Fruit fly (Drosophila melanogaster): Measurements from ENCODE around the gene escl.
A peak's percentile ranks its signal among the peaks of the same experiment; 100 is the strongest.

The escl gene

dm6 chr2L:11980075-11980474 lies 10.7 kb upstream of the escl start (continued):
- TF ChIP-seq chn (GFP tag; optimal IDR thresholded peaks at IDR 0.05) (no peak), CG15601 (tag; optimal IDR thresholded peaks at IDR 0.05) (no peak), CG10274 (GFP tag; optimal IDR thresholded peaks at IDR 0.05) (no peak), CG5180 (GFP tag; optimal IDR thresholded peaks at IDR 0.05) (no peak), peb (GFP tag; IDR thresholded peaks at IDR 0.05) (no peak), trh (GFP tag; optimal IDR thresholded peaks at IDR 0.05) (no peak), CG34422 (GFP tag; IDR thresholded peaks at IDR 0.05) (no peak), CG34376 (GFP tag; optimal IDR thresholded peaks at IDR 0.05) (no peak), CG17359 (tag; optimal IDR thresholded peaks at IDR 0.05) (peak; percentile 13), CG1529 (GFP tag; optimal IDR thresholded peaks at IDR 0.05) (no peak), Trl (optimal IDR thresholded peaks at IDR 0.05) (no peak), Trl (GFP tag; optimal IDR thresholded peaks at IDR 0.05) (no peak), fd96Cb (tag; optimal IDR thresholded peaks at IDR 0.05) (no peak), HLH54F (GFP tag; optimal IDR thresholded peaks at IDR 0.05) (no peak), Dll (GFP tag; IDR thresholded peaks at IDR 0.05; ENCODE audit: partially characterized antibody) (no peak), gfzf (GFP tag; optimal IDR thresholded peaks at IDR 0.05) (no peak), CG10654 (GFP tag; optimal IDR thresholded peaks at IDR 0.05) (no peak), CG16813 (GFP tag; IDR thresholded peaks at IDR 0.05; ENCODE audit: partially characterized antibody) (no peak), h (optimal IDR thresholded peaks at IDR 0.05) (no peak), nom (GFP tag; optimal IDR thresholded peaks at IDR 0.05) (no peak), crc (GFP tag; optimal IDR thresholded peaks at IDR 0.05) (no peak), CG10147 (GFP tag; optimal IDR thresholded peaks at IDR 0.05) (no peak), gcm (GFP tag; optimal IDR thresholded peaks at IDR 0.05) (no peak), tx (GFP tag; optimal IDR thresholded peaks at IDR 0.05) (no peak), CG18011 (GFP tag; optimal IDR thresholded peaks at IDR 0.05) (no peak), fd3F (GFP tag; optimal IDR thresholded peaks at IDR 0.05) (no peak), jumu (GFP tag; optimal IDR thresholded peaks at IDR 0.05) (no peak), Bteb2 (GFP tag; optimal IDR thresholded peaks at IDR 0.05) (no peak), Ptx1 (GFP tag; IDR thresholded peaks at IDR 0.05) (no peak), gem (tag; optimal IDR thresholded peaks at IDR 0.05) (peak; percentile 62), fd102C (GFP tag; optimal IDR thresholded peaks at IDR 0.05) (no peak), GATAe (GFP tag; conservative IDR thresholded peaks at IDR 0.05) (no peak), CG18599 (GFP tag; optimal IDR thresholded peaks at IDR 0.05) (no peak), hbn (GFP tag; IDR thresholded peaks at IDR 0.05; ENCODE audit: partially characterized antibody) (no peak), sob (GFP tag; IDR thresholded peaks at IDR 0.05) (no peak), dmrt99B (tag; optimal IDR thresholded peaks at IDR 0.05) (no peak), CG10543 (GFP tag; optimal IDR thresholded peaks at IDR 0.05) (no peak), sens (GFP tag) (peak; percentile 15), insv (GFP tag; optimal IDR thresholded peaks at IDR 0.05) (no peak), HLH3B (GFP tag; IDR thresholded peaks at IDR 0.05) (no peak), Fer1 (GFP tag; optimal IDR thresholded peaks at IDR 0.05) (no peak), CG7556 (GFP tag; optimal IDR thresholded peaks at IDR 0.05) (peak; percentile 4), fd64A (GFP tag; optimal IDR thresholded peaks at IDR 0.05) (no peak), CG2199 (GFP tag; IDR thresholded peaks at IDR 0.05) (no peak), btn (GFP tag; optimal IDR thresholded peaks at IDR 0.05) (no peak), Chrac-16 (GFP tag; optimal IDR thresholded peaks at IDR 0.05) (no peak), shn (GFP tag; optimal IDR thresholded peaks at IDR 0.05) (no peak), CG4282 (GFP tag; optimal IDR thresholded peaks at IDR 0.05) (no peak), CG10959 (GFP tag; IDR thresholded peaks at IDR 0.05) (no peak), Lim3 (GFP tag; IDR thresholded peaks at IDR 0.05) (no peak), CG13296 (GFP tag; optimal IDR thresholded peaks at IDR 0.05) (no peak), zf30C (GFP tag; optimal IDR thresholded peaks at IDR 0.05) (peak; percentile 15), CG9609 (GFP tag; optimal IDR thresholded peaks at IDR 0.05) (no peak)

All from whole organism, embryonic.